Worm (Caenorhabditis elegans) whole organism, L1 larva: ENCODE measurements around the gene C05B5.12.

Experiments
- C04F5.9 ChIP-seq: sonication (generic microtip); optimal IDR thresholded peaks from 2 replicates; lab custom pipeline; 2016; ENCODE audit warnings: missing genetic modification characterization, missing compliant biosample characterization
- alr-1 ChIP-seq: fragments of 200-800 bp; sonication (Bioruptor generic); optimal IDR thresholded peaks from 2 replicates; lab custom pipeline; 2018; ENCODE audit warnings: borderline replicate concordance, mild to moderate bottlenecking, missing genetic modification characterization, missing compliant biosample characterization
- aly-2 ChIP-seq: fragments of 150-350 bp; optimal IDR thresholded peaks from 2 replicates; lab custom pipeline; 2014; ENCODE audit warnings: missing biosample characterization, missing genetic modification characterization
- blmp-1 ChIP-seq: fragments of 150-350 bp; optimal IDR thresholded peaks from 2 replicates; lab custom pipeline; 2014; ENCODE audit warnings: missing biosample characterization, missing genetic modification characterization
- ces-1 ChIP-seq: fragments of 150-350 bp; optimal IDR thresholded peaks from 2 replicates; lab custom pipeline; 2014; ENCODE audit warnings: missing biosample characterization, missing genetic modification reagents, missing genetic modification characterization
- dpl-1 ChIP-seq, 3 experiments: fragments of 150-350 bp in 2 of 3; sonication (generic microtip) in 1 of 3; optimal IDR thresholded peaks; 2 replicates each; lab custom pipeline; 2014 to 2017; ENCODE audit warnings: missing biosample characterization in 3 of 3, missing genetic modification characterization in 3 of 3, missing genetic modification reagents in 3 of 3
- dsc-1 ChIP-seq: sonication (generic microtip); optimal IDR thresholded peaks from 2 replicates; lab custom pipeline; 2016; ENCODE audit warnings: mild to moderate bottlenecking, missing genetic modification characterization, missing compliant biosample characterization
- efl-1 ChIP-seq, 4 experiments: fragments of 150-350 bp; optimal IDR thresholded peaks in 3 of 4; peaks in 1 of 4; 1 replicate in 1 of 4; 2 replicates in 3 of 4; lab custom pipeline; 2014; ENCODE audit warnings: missing biosample characterization in 2 of 4, missing genetic modification characterization in 2 of 4, missing genetic modification reagents in 2 of 4
- elt-2 ChIP-seq: sonication (generic microtip); optimal IDR thresholded peaks from 2 replicates; lab custom pipeline; 2016; ENCODE audit warnings: missing genetic modification characterization, mild to moderate bottlenecking, inconsistent platforms, missing compliant biosample characterization, missing genetic modification reagents
- ets-5 ChIP-seq: fragments of 200-800 bp; sonication (Bioruptor generic); IDR thresholded peaks from 2 replicates; pipeline ENCODE4 v1.3.6; 2022; ENCODE audit warnings: missing genetic modification characterization, missing compliant biosample characterization
- fkh-10 ChIP-seq: sonication (generic microtip); optimal IDR thresholded peaks from 2 replicates; lab custom pipeline; 2017; ENCODE audit warnings: missing biosample characterization, missing genetic modification reagents, missing genetic modification characterization
- fkh-8 ChIP-seq: sonication (generic microtip); optimal IDR thresholded peaks from 2 replicates; lab custom pipeline; 2016; ENCODE audit warnings: mild to moderate bottlenecking, missing genetic modification characterization, missing compliant biosample characterization
- fos-1 ChIP-seq: fragments of 150-350 bp; optimal IDR thresholded peaks from 2 replicates; lab custom pipeline; 2014; ENCODE audit warnings: missing biosample characterization, missing genetic modification characterization
- hlh-17 ChIP-seq: fragments of 200-800 bp; sonication (Bioruptor generic); optimal IDR thresholded peaks from 2 replicates; lab custom pipeline; 2018; ENCODE audit warnings: missing genetic modification characterization, mild to moderate bottlenecking, missing compliant biosample characterization, moderate library complexity, borderline replicate concordance
- irx-1 ChIP-seq: sonication (generic microtip); optimal IDR thresholded peaks from 2 replicates; lab custom pipeline; 2016; ENCODE audit warnings: missing genetic modification characterization, missing compliant biosample characterization
- isw-1 ChIP-seq: fragments of 200-800 bp; sonication (Bioruptor generic); IDR thresholded peaks from 2 replicates; pipeline ENCODE4 v1.3.6; 2022; ENCODE audit warnings: missing genetic modification characterization, missing compliant biosample characterization
- lin-39 ChIP-seq: fragments of 150-350 bp; optimal IDR thresholded peaks from 2 replicates; lab custom pipeline; 2014; ENCODE audit warnings: missing biosample characterization, missing genetic modification reagents, missing genetic modification characterization
- lir-3 ChIP-seq: sonication (generic microtip); optimal IDR thresholded peaks from 2 replicates; lab custom pipeline; 2016; ENCODE audit warnings: mild to moderate bottlenecking, missing genetic modification characterization, moderate library complexity, missing compliant biosample characterization; ENCODE audit not compliant: poor library complexity
- mep-1 ChIP-seq: fragments of 150-350 bp; optimal IDR thresholded peaks from 2 replicates; lab custom pipeline; 2014; ENCODE audit warnings: missing biosample characterization, missing genetic modification characterization
- nhr-11 ChIP-seq: fragments of 150-350 bp; optimal IDR thresholded peaks from 2 replicates; lab custom pipeline; 2014; ENCODE audit warnings: missing biosample characterization, missing genetic modification characterization
- nhr-12 ChIP-seq: sonication (generic microtip); optimal IDR thresholded peaks from 2 replicates; lab custom pipeline; 2017; ENCODE audit warnings: missing biosample characterization, missing genetic modification characterization
- nhr-20 ChIP-seq: sonication (generic microtip); optimal IDR thresholded peaks from 2 replicates; lab custom pipeline; 2016; ENCODE audit warnings: mild to moderate bottlenecking, missing genetic modification characterization, missing compliant biosample characterization
- nhr-47 ChIP-seq: sonication (generic microtip); optimal IDR thresholded peaks from 2 replicates; lab custom pipeline; 2016; ENCODE audit warnings: mild to moderate bottlenecking, missing genetic modification characterization, moderate library complexity, missing compliant biosample characterization
- nhr-71 ChIP-seq: sonication (generic microtip); optimal IDR thresholded peaks from 2 replicates; lab custom pipeline; 2016; ENCODE audit warnings: mild to moderate bottlenecking, missing genetic modification characterization, moderate library complexity, missing compliant biosample characterization
- nhr-76 ChIP-seq: sonication (generic microtip); optimal IDR thresholded peaks from 2 replicates; lab custom pipeline; 2017; ENCODE audit warnings: missing biosample characterization, missing genetic modification characterization
- pag-3 ChIP-seq: sonication (generic microtip); optimal IDR thresholded peaks from 2 replicates; lab custom pipeline; 2017; ENCODE audit warnings: missing genetic modification characterization, mild to moderate bottlenecking, missing compliant biosample characterization, antibody characterized with exemption, borderline replicate concordance; ENCODE audit not compliant: insufficient read depth
- pax-3 ChIP-seq: fragments of 200-800 bp; sonication (Bioruptor generic); optimal IDR thresholded peaks from 2 replicates; lab custom pipeline; 2018; ENCODE audit warnings: mild to moderate bottlenecking, missing genetic modification characterization, moderate library complexity, missing compliant biosample characterization
- snpc-4 ChIP-seq: fragments of 150-350 bp; optimal IDR thresholded peaks from 2 replicates; lab custom pipeline; 2014; ENCODE audit warnings: missing biosample characterization, missing genetic modification characterization
- sox-4 ChIP-seq: sonication (generic microtip); optimal IDR thresholded peaks from 2 replicates; lab custom pipeline; 2016; ENCODE audit warnings: missing genetic modification characterization, missing compliant biosample characterization
- sup-37 ChIP-seq: fragments of 200-800 bp; sonication (Bioruptor generic); optimal IDR thresholded peaks from 2 replicates; lab custom pipeline; 2018; ENCODE audit warnings: mild to moderate bottlenecking, missing genetic modification characterization, missing compliant biosample characterization
- swsn-7 ChIP-seq: sonication (generic microtip); optimal IDR thresholded peaks from 2 replicates; lab custom pipeline; 2016; ENCODE audit warnings: missing genetic modification characterization, missing compliant biosample characterization
- unc-62 ChIP-seq: fragments of 150-350 bp; optimal IDR thresholded peaks from 2 replicates; lab custom pipeline; 2014; ENCODE audit warnings: missing biosample characterization, missing genetic modification reagents, missing genetic modification characterization
- unc-86 ChIP-seq: sonication (generic microtip); optimal IDR thresholded peaks from 2 replicates; lab custom pipeline; 2016; ENCODE audit warnings: missing genetic modification characterization, missing compliant biosample characterization
- xbp-1 ChIP-seq: sonication (generic microtip); optimal IDR thresholded peaks from 2 replicates; lab custom pipeline; 2016; ENCODE audit warnings: missing genetic modification characterization, missing compliant biosample characterization
- ztf-11 ChIP-seq, 2 experiments: sonication (generic microtip); optimal IDR thresholded peaks; 2 replicates each; lab custom pipeline; 2016 to 2017; ENCODE audit warnings: missing genetic modification characterization in 2 of 2, missing biosample characterization in 1 of 2, missing compliant biosample characterization in 1 of 2
- ztf-4 ChIP-seq: fragments of 150-350 bp; optimal IDR thresholded peaks from 2 replicates; lab custom pipeline; 2014; ENCODE audit warnings: missing biosample characterization, missing genetic modification characterization

Gene C05B5.12

DNA sequence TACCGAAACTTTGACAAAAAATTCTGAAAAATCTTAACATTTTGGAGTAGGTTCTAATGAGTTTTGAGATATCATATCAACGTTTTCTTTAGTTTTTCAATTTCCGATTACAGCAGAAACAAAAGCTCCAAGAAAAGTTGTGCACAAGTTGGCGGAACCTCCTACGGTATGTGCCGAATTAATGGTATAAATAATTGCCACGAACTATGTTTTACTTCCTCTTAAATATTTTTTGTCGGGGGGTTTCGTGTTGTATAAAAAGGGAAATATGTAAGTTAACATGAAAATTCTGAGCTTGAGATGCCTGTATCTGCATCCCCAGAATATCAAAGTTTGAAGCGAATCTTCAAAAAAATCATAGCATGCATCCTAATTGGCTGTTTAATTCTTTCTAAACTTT is 46.7 kb downstream of the C05B5.12 start, which contains the start of gene M04D8.8:
Gene M04D8.8 (plus strand): TSS at position 301 of the 400 bp plus-strand sequence.
- TF ChIP-seq nhr-47 (tag; lab: Kevin White, UChicago), result no peak
- no peak for TF ChIP-seq ztf-11 (tag; optimal IDR thresholded peaks at IDR 0.05; lab: Kevin White, UChicago)
- TF ChIP-seq snpc-4 (tag; lab: Kevin White, UChicago), result no peak
- TF ChIP-seq unc-86 (tag; lab: Kevin White, UChicago), result no peak
- TF ChIP-seq fos-1 (tag; lab: Kevin White, UChicago), result no peak
- no peak for TF ChIP-seq pag-3
- TF ChIP-seq, all 84 proteins: peak for 0

DNA sequence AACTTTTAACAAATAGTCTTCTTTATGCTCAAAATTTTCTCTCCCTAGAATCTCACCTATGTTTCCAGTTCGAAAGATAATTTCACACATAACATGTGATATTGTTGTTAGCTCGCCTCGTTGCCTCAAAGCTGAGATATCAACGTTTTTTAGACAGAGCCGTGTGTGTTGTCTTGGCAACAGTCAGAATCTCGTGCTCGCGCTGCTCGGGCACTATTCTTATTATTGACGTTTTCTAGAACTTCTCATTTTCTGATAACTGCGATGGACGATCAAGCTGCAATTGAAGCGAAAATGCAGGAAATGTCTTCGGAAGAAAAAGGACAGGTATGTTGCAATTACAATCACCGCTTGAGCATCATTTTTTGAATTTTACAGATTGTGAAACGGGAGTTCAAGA is 48.6 kb downstream of the C05B5.12 start, which contains the start of gene xbx-3:
Gene xbx-3 (plus strand): TSS at position 163 of the 400 bp plus-strand sequence.
- TF ChIP-seq nhr-76 (tag; lab: Kevin White, UChicago), result no peak
- peak; percentile 17 for TF ChIP-seq fkh-10 (GFP tag; lab: Kevin White, UChicago)
- peak; percentile 27 for TF ChIP-seq xbp-1
- TF ChIP-seq nhr-11, result peak; percentile 66
- TF ChIP-seq nhr-47 (tag; lab: Kevin White, UChicago), result peak; percentile 79
- TF ChIP-seq nhr-20 (tag; lab: Kevin White, UChicago), result peak; percentile 13
- TF ChIP-seq isw-1 (GFP tag; lab: Robert Waterston, UW), result no peak
- TF ChIP-seq swsn-7, result peak; percentile 44
- no peak for TF ChIP-seq ets-5 (GFP tag; lab: Robert Waterston, UW)
- TF ChIP-seq sup-37 (GFP tag; lab: Kevin White, UChicago), result no peak
- TF ChIP-seq ztf-11 (tag; optimal IDR thresholded peaks at IDR 0.05; lab: Kevin White, UChicago), result no peak
- peak; percentile 29 for TF ChIP-seq dsc-1 (tag; lab: Kevin White, UChicago)
- TF ChIP-seq ces-1, result no peak
- TF ChIP-seq fkh-8 (tag; lab: Kevin White, UChicago), result peak; percentile 98
- TF ChIP-seq mep-1 (tag; lab: Kevin White, UChicago), result peak; percentile 20
- TF ChIP-seq ztf-4 (tag; lab: Kevin White, UChicago), result peak; percentile 34
- no peak for TF ChIP-seq lir-3 (tag; lab: Kevin White, UChicago)
- no peak for TF ChIP-seq irx-1
- TF ChIP-seq dpl-1 (GFP tag; optimal IDR thresholded peaks at IDR 0.05; lab: Kevin White, UChicago), result no peak
- no peak for TF ChIP-seq unc-62 (GFP tag; lab: Kevin White, UChicago)
- TF ChIP-seq nhr-71 (tag; lab: Kevin White, UChicago), result peak; percentile 84
- TF ChIP-seq alr-1, result no peak
- no peak for TF ChIP-seq C04F5.9 (tag; lab: Kevin White, UChicago)
- no peak for TF ChIP-seq efl-1 (optimal IDR thresholded peaks at IDR 0.05; lab: Kevin White, UChicago)
- no peak for TF ChIP-seq efl-1 (GFP tag; optimal IDR thresholded peaks at IDR 0.05 in 1 of 2; lab: Kevin White, UChicago)
- peak; percentile 29 for TF ChIP-seq pax-3
- no peak for TF ChIP-seq blmp-1 (tag; lab: Kevin White, UChicago)
- TF ChIP-seq hlh-17 (GFP tag; lab: Kevin White, UChicago), result no peak
- TF ChIP-seq sox-4 (tag; lab: Kevin White, UChicago), result peak; percentile 84
- no peak for TF ChIP-seq nhr-12 (tag; lab: Kevin White, UChicago)
- TF ChIP-seq, all 84 proteins: peak for 13

ce11 chrIII:10037150-10037549 is 50.0 kb downstream of the C05B5.12 start, which contains the start of gene M04D8.7:
M04D8.7 (plus strand) TSS chrIII:10037450.
- no peak for TF ChIP-seq elt-2 (tag; lab: Kevin White, UChicago)
- TF ChIP-seq fkh-10 (GFP tag; lab: Kevin White, UChicago), result no peak
- TF ChIP-seq unc-62 (GFP tag; lab: Kevin White, UChicago), result no peak
- no peak for TF ChIP-seq lin-39 (tag; lab: Kevin White, UChicago)
- peak; percentile 12 for TF ChIP-seq nhr-71 (tag; lab: Kevin White, UChicago)
- TF ChIP-seq fkh-8 (tag; lab: Kevin White, UChicago), result peak; percentile 41
- no peak for TF ChIP-seq aly-2 (tag; lab: Kevin White, UChicago)
